Worm (Caenorhabditis elegans) whole organism, L1 larva: ENCODE measurements around the gene F54C9.3.

Source experiments
- aly-2 ChIP-seq: fragments of 150-350 bp; optimal IDR thresholded peaks from 2 replicates; lab custom pipeline; 2014; ENCODE audit warnings: missing biosample characterization, missing genetic modification characterization
- ceh-8 ChIP-seq: fragments of 200-800 bp; sonication (Bioruptor generic); optimal IDR thresholded peaks from 2 replicates; lab custom pipeline; 2018; ENCODE audit warnings: mild to moderate bottlenecking, missing genetic modification characterization, moderate library complexity, missing compliant biosample characterization
- lir-3 ChIP-seq: sonication (generic microtip); optimal IDR thresholded peaks from 2 replicates; lab custom pipeline; 2016; ENCODE audit warnings: mild to moderate bottlenecking, missing genetic modification characterization, moderate library complexity, missing compliant biosample characterization; ENCODE audit not compliant: poor library complexity
- mdl-1 ChIP-seq, 2 experiments: fragments of 150-350 bp; optimal IDR thresholded peaks; 2 replicates each; lab custom pipeline; 2014 to 2017; ENCODE audit warnings: missing biosample characterization in 2 of 2, missing genetic modification characterization in 2 of 2, inconsistent platforms in 1 of 2
- nhr-84 ChIP-seq: sonication (generic microtip); optimal IDR thresholded peaks from 2 replicates; lab custom pipeline; 2017; ENCODE audit warnings: missing biosample characterization, missing genetic modification characterization
- pqm-1 ChIP-seq: sonication (generic microtip); optimal IDR thresholded peaks from 3 replicates; lab custom pipeline; 2017; ENCODE audit warnings: missing biosample characterization, missing genetic modification characterization
- rnt-1 ChIP-seq: sonication (generic microtip); optimal IDR thresholded peaks from 2 replicates; lab custom pipeline; 2016; ENCODE audit warnings: mild to moderate bottlenecking, missing genetic modification characterization, moderate library complexity, missing compliant biosample characterization
- snpc-4 ChIP-seq: fragments of 150-350 bp; optimal IDR thresholded peaks from 2 replicates; lab custom pipeline; 2014; ENCODE audit warnings: missing biosample characterization, missing genetic modification characterization
- snu-23 ChIP-seq: sonication (generic microtip); optimal IDR thresholded peaks from 2 replicates; lab custom pipeline; 2016; ENCODE audit warnings: missing genetic modification characterization, missing compliant biosample characterization
- ztf-11 ChIP-seq, 2 experiments: sonication (generic microtip); optimal IDR thresholded peaks; 2 replicates each; lab custom pipeline; 2016 to 2017; ENCODE audit warnings: missing genetic modification characterization in 2 of 2, missing biosample characterization in 1 of 2, missing compliant biosample characterization in 1 of 2

- TF ChIP-seq ceh-8 (GFP tag; lab: Kevin White, UChicago) (no peak), mdl-1 (tag; optimal IDR thresholded peaks at IDR 0.05; lab: Kevin White, UChicago) (no peak), aly-2 (tag; lab: Kevin White, UChicago) (no peak), rnt-1 (tag; lab: Kevin White, UChicago) (no peak), lir-3 (tag; lab: Kevin White, UChicago) (no peak), snpc-4 (no peak), nhr-84 (tag; lab: Kevin White, UChicago) (no peak), snu-23 (GFP tag; lab: Kevin White, UChicago) (no peak), ztf-11 (tag; optimal IDR thresholded peaks at IDR 0.05; lab: Kevin White, UChicago) (no peak), pqm-1 (no peak)
Measured at ce11 chrII:8616155-8616554, 49.5 kb upstream of the F54C9.3 start.
